Worm (Caenorhabditis elegans): Measurements from ENCODE around the gene srg-69.

- TF ChIP-seq ama-1 (optimal IDR thresholded peaks at IDR 0.05) (no peak), ceh-31 (tag; optimal IDR thresholded peaks at IDR 0.05) (no peak), hlh-15 (tag; optimal IDR thresholded peaks at IDR 0.05) (no peak), fax-1 (tag; optimal IDR thresholded peaks at IDR 0.05) (no peak), ref-2 (tag; optimal IDR thresholded peaks at IDR 0.05) (no peak), dve-1 (tag; optimal IDR thresholded peaks at IDR 0.05) (no peak), unc-86 (tag; optimal IDR thresholded peaks at IDR 0.05) (no peak), pat-9 (tag; optimal IDR thresholded peaks at IDR 0.05) (no peak), lim-6 (tag; optimal IDR thresholded peaks at IDR 0.05) (no peak)
Observed at ce11 chrII:5326891-5327290, 28.6 kb upstream of the srg-69 start.

Data from whole organism, late embryonic.